Worm (Caenorhabditis elegans) whole organism, L1 larva: Measurements from ENCODE around the gene ints-9.

Experiments used
- C16A3.4 ChIP-seq: fragments of 150-350 bp; optimal IDR thresholded peaks from 2 replicates; lab custom pipeline; 2014; ENCODE audit warnings: missing biosample characterization, missing genetic modification characterization
- C34B4.2 ChIP-seq: sonication (generic microtip); optimal IDR thresholded peaks from 2 replicates; lab custom pipeline; 2017; ENCODE audit warnings: mild to moderate bottlenecking, missing genetic modification characterization, missing compliant biosample characterization
- alr-1 ChIP-seq: fragments of 200-800 bp; sonication (Bioruptor generic); optimal IDR thresholded peaks from 2 replicates; lab custom pipeline; 2018; ENCODE audit warnings: borderline replicate concordance, mild to moderate bottlenecking, missing genetic modification characterization, missing compliant biosample characterization
- aly-2 ChIP-seq: fragments of 150-350 bp; optimal IDR thresholded peaks from 2 replicates; lab custom pipeline; 2014; ENCODE audit warnings: missing biosample characterization, missing genetic modification characterization
- blmp-1 ChIP-seq: fragments of 150-350 bp; optimal IDR thresholded peaks from 2 replicates; lab custom pipeline; 2014; ENCODE audit warnings: missing biosample characterization, missing genetic modification characterization
- ceh-8 ChIP-seq: fragments of 200-800 bp; sonication (Bioruptor generic); optimal IDR thresholded peaks from 2 replicates; lab custom pipeline; 2018; ENCODE audit warnings: mild to moderate bottlenecking, missing genetic modification characterization, moderate library complexity, missing compliant biosample characterization
- ceh-82 ChIP-seq, 3 experiments: fragments of 150-350 bp in 1 of 3; sonication (generic microtip) in 2 of 3; optimal IDR thresholded peaks; 2 replicates each; lab custom pipeline; 2014 to 2017; ENCODE audit warnings: missing biosample characterization in 3 of 3, missing genetic modification characterization in 3 of 3
- ceh-88 ChIP-seq: fragments of 200-800 bp; sonication (Bioruptor generic); IDR thresholded peaks from 2 replicates; pipeline ENCODE4 v1.3.6; 2022; ENCODE audit warnings: missing genetic modification characterization, missing compliant biosample characterization
- dpl-1 ChIP-seq, 3 experiments: fragments of 150-350 bp in 2 of 3; sonication (generic microtip) in 1 of 3; optimal IDR thresholded peaks; 2 replicates each; lab custom pipeline; 2014 to 2017; ENCODE audit warnings: missing biosample characterization in 3 of 3, missing genetic modification characterization in 3 of 3, missing genetic modification reagents in 3 of 3
- dsc-1 ChIP-seq: sonication (generic microtip); optimal IDR thresholded peaks from 2 replicates; lab custom pipeline; 2016; ENCODE audit warnings: mild to moderate bottlenecking, missing genetic modification characterization, missing compliant biosample characterization
- efl-1 ChIP-seq, 4 experiments: fragments of 150-350 bp; optimal IDR thresholded peaks in 3 of 4; peaks in 1 of 4; 1 replicate in 1 of 4; 2 replicates in 3 of 4; lab custom pipeline; 2014; ENCODE audit warnings: missing biosample characterization in 2 of 4, missing genetic modification characterization in 2 of 4, missing genetic modification reagents in 2 of 4
- efl-3 ChIP-seq: fragments of 200-800 bp; sonication (Bioruptor generic); optimal IDR thresholded peaks from 2 replicates; lab custom pipeline; 2018; ENCODE audit warnings: mild to moderate bottlenecking, missing genetic modification characterization, missing compliant biosample characterization
- elt-2 ChIP-seq: sonication (generic microtip); optimal IDR thresholded peaks from 2 replicates; lab custom pipeline; 2016; ENCODE audit warnings: missing genetic modification characterization, mild to moderate bottlenecking, inconsistent platforms, missing compliant biosample characterization, missing genetic modification reagents
- elt-3 ChIP-seq, 6 experiments: fragments of 150-350 bp in 1 of 6; sonication (generic microtip); optimal IDR thresholded peaks; 2 replicates each; lab custom pipeline; 2017 to 2018; ENCODE audit warnings: missing biosample characterization in 6 of 6, missing genetic modification characterization in 6 of 6, inconsistent platforms in 1 of 6
- ets-5 ChIP-seq: fragments of 200-800 bp; sonication (Bioruptor generic); IDR thresholded peaks from 2 replicates; pipeline ENCODE4 v1.3.6; 2022; ENCODE audit warnings: missing genetic modification characterization, missing compliant biosample characterization
- fkh-10 ChIP-seq: sonication (generic microtip); optimal IDR thresholded peaks from 2 replicates; lab custom pipeline; 2017; ENCODE audit warnings: missing biosample characterization, missing genetic modification reagents, missing genetic modification characterization
- fos-1 ChIP-seq: fragments of 150-350 bp; optimal IDR thresholded peaks from 2 replicates; lab custom pipeline; 2014; ENCODE audit warnings: missing biosample characterization, missing genetic modification characterization
- irx-1 ChIP-seq: sonication (generic microtip); optimal IDR thresholded peaks from 2 replicates; lab custom pipeline; 2016; ENCODE audit warnings: missing genetic modification characterization, missing compliant biosample characterization
- jun-1 ChIP-seq: fragments of 150-350 bp; optimal IDR thresholded peaks from 2 replicates; lab custom pipeline; 2014; ENCODE audit warnings: missing biosample characterization, missing genetic modification reagents, missing genetic modification characterization
- lin-14 ChIP-seq: fragments of 200-800 bp; sonication (Bioruptor generic); optimal IDR thresholded peaks from 2 replicates; lab custom pipeline; 2018; ENCODE audit warnings: mild to moderate bottlenecking, missing genetic modification characterization, moderate library complexity, missing compliant biosample characterization
- lin-15B ChIP-seq: fragments of 150-350 bp; sonication (generic microtip); optimal IDR thresholded peaks from 3 replicates; lab custom pipeline; 2014; ENCODE audit warnings: missing biosample characterization, missing genetic modification characterization
- lin-35 ChIP-seq, 2 experiments: fragments of 150-350 bp; optimal IDR thresholded peaks; 2 replicates each; lab custom pipeline; 2014; ENCODE audit warnings: missing biosample characterization in 2 of 2, missing genetic modification characterization in 2 of 2, missing genetic modification reagents in 2 of 2
- lin-39 ChIP-seq: fragments of 150-350 bp; optimal IDR thresholded peaks from 2 replicates; lab custom pipeline; 2014; ENCODE audit warnings: missing biosample characterization, missing genetic modification reagents, missing genetic modification characterization
- lsy-2 ChIP-seq, 2 experiments: fragments of 150-350 bp; optimal IDR thresholded peaks; 2 replicates each; lab custom pipeline; 2014; ENCODE audit warnings: missing biosample characterization in 2 of 2, missing genetic modification characterization in 2 of 2
- mab-9 ChIP-seq: fragments of 200-800 bp; sonication (Bioruptor generic); IDR thresholded peaks from 2 replicates; pipeline ENCODE4 v1.3.6; 2022; ENCODE audit warnings: missing genetic modification reagents, missing genetic modification characterization, missing compliant biosample characterization
- mdl-1 ChIP-seq, 2 experiments: fragments of 150-350 bp; optimal IDR thresholded peaks; 2 replicates each; lab custom pipeline; 2014 to 2017; ENCODE audit warnings: missing biosample characterization in 2 of 2, missing genetic modification characterization in 2 of 2, inconsistent platforms in 1 of 2
- mep-1 ChIP-seq: fragments of 150-350 bp; optimal IDR thresholded peaks from 2 replicates; lab custom pipeline; 2014; ENCODE audit warnings: missing biosample characterization, missing genetic modification characterization
- nhr-12 ChIP-seq: sonication (generic microtip); optimal IDR thresholded peaks from 2 replicates; lab custom pipeline; 2017; ENCODE audit warnings: missing biosample characterization, missing genetic modification characterization
- nhr-19 ChIP-seq: fragments of 200-800 bp; sonication (Bioruptor generic); conservative IDR thresholded peaks from 2 replicates; pipeline ENCODE4 v1.3.6; 2022; ENCODE audit warnings: missing genetic modification characterization, missing compliant biosample characterization
- nhr-20 ChIP-seq: sonication (generic microtip); optimal IDR thresholded peaks from 2 replicates; lab custom pipeline; 2016; ENCODE audit warnings: mild to moderate bottlenecking, missing genetic modification characterization, missing compliant biosample characterization
- nhr-237 ChIP-seq: fragments of 150-350 bp; optimal IDR thresholded peaks from 2 replicates; lab custom pipeline; 2014; ENCODE audit warnings: missing biosample characterization, missing genetic modification characterization
- nhr-28 ChIP-seq: fragments of 150-350 bp; optimal IDR thresholded peaks from 2 replicates; lab custom pipeline; 2014; ENCODE audit warnings: missing biosample characterization, missing genetic modification characterization
- nhr-47 ChIP-seq: sonication (generic microtip); optimal IDR thresholded peaks from 2 replicates; lab custom pipeline; 2016; ENCODE audit warnings: mild to moderate bottlenecking, missing genetic modification characterization, moderate library complexity, missing compliant biosample characterization
- nhr-71 ChIP-seq: sonication (generic microtip); optimal IDR thresholded peaks from 2 replicates; lab custom pipeline; 2016; ENCODE audit warnings: mild to moderate bottlenecking, missing genetic modification characterization, moderate library complexity, missing compliant biosample characterization
- nhr-77 ChIP-seq: fragments of 150-350 bp; optimal IDR thresholded peaks from 2 replicates; lab custom pipeline; 2014; ENCODE audit warnings: missing biosample characterization, missing genetic modification characterization
- nhr-84 ChIP-seq: sonication (generic microtip); optimal IDR thresholded peaks from 2 replicates; lab custom pipeline; 2017; ENCODE audit warnings: missing biosample characterization, missing genetic modification characterization
- nhr-85 ChIP-seq: sonication (generic microtip); peaks from one replicate; lab custom pipeline; 2016; ENCODE audit warnings: missing genetic modification characterization, inconsistent platforms, missing compliant biosample characterization
- rnt-1 ChIP-seq: sonication (generic microtip); optimal IDR thresholded peaks from 2 replicates; lab custom pipeline; 2016; ENCODE audit warnings: mild to moderate bottlenecking, missing genetic modification characterization, moderate library complexity, missing compliant biosample characterization
- skn-1 ChIP-seq: fragments of 150-350 bp; optimal IDR thresholded peaks from 2 replicates; lab custom pipeline; 2014; ENCODE audit warnings: missing biosample characterization, missing genetic modification characterization
- snpc-4 ChIP-seq: fragments of 150-350 bp; optimal IDR thresholded peaks from 2 replicates; lab custom pipeline; 2014; ENCODE audit warnings: missing biosample characterization, missing genetic modification characterization
- snu-23 ChIP-seq: sonication (generic microtip); optimal IDR thresholded peaks from 2 replicates; lab custom pipeline; 2016; ENCODE audit warnings: missing genetic modification characterization, missing compliant biosample characterization
- swsn-7 ChIP-seq: sonication (generic microtip); optimal IDR thresholded peaks from 2 replicates; lab custom pipeline; 2016; ENCODE audit warnings: missing genetic modification characterization, missing compliant biosample characterization
- tbx-2 ChIP-seq: sonication (generic microtip); optimal IDR thresholded peaks from 2 replicates; lab custom pipeline; 2016; ENCODE audit warnings: missing genetic modification characterization, missing compliant biosample characterization
- unc-30 ChIP-seq: sonication (generic microtip); optimal IDR thresholded peaks from 2 replicates; lab custom pipeline; 2017; ENCODE audit warnings: missing biosample characterization, missing genetic modification characterization
- unc-86 ChIP-seq: sonication (generic microtip); optimal IDR thresholded peaks from 2 replicates; lab custom pipeline; 2016; ENCODE audit warnings: missing genetic modification characterization, missing compliant biosample characterization
- unc-98 ChIP-seq: fragments of 200-800 bp; sonication (Bioruptor generic); IDR thresholded peaks from 2 replicates; pipeline ENCODE4 v1.3.6; 2022; ENCODE audit warnings: missing genetic modification characterization, missing compliant biosample characterization
- xbp-1 ChIP-seq: sonication (generic microtip); optimal IDR thresholded peaks from 2 replicates; lab custom pipeline; 2016; ENCODE audit warnings: missing genetic modification characterization, missing compliant biosample characterization
- ztf-11 ChIP-seq, 2 experiments: sonication (generic microtip); optimal IDR thresholded peaks; 2 replicates each; lab custom pipeline; 2016 to 2017; ENCODE audit warnings: missing genetic modification characterization in 2 of 2, missing biosample characterization in 1 of 2, missing compliant biosample characterization in 1 of 2
- ztf-4 ChIP-seq: fragments of 150-350 bp; optimal IDR thresholded peaks from 2 replicates; lab custom pipeline; 2014; ENCODE audit warnings: missing biosample characterization, missing genetic modification characterization

Gene ints-9

DNA sequence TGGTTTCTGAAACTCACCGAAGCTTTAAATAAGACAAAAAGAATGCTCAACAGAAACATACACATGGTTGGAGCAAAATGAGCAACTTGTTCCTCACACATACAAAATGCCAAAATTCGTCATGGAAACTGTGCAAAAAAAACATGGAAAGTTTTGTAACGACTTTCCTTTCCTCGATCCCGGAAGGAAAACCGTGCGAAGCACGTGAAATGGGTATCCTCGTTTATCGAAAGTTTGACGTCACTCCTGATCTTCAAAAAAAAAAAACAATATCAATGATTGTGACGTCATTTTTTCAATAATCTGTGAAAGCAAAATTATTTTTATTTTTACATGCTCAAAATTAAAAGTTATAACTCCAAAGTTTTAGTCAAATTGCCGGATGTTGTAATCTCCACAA is 5.3 kb upstream of the ints-9 start, which contains the start of gene clec-212:
TSS of gene clec-212 (minus strand) at position 101 of the 400 bp plus-strand sequence.
- TF ChIP-seq ztf-11 (tag; optimal IDR thresholded peaks at IDR 0.05; lab: Kevin White, UChicago), result no peak

DNA sequence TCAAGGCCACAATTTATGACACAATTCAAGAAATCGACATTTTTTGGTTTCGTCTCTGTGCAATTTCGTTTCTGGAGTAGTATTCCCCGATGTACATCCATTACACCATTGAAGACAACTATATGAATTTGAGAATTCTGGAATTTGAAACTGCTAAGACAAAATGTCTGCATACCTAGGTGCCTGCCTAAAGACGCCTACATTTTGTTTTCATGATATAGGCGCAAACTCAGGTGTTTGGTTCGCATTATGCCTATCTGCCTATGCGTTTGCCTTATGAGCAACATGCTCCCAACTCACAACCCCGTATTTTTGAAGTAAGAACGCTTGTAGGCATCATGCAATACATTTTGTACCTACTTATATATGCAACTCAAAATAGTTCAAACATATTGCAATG is 4.6 kb upstream of the ints-9 start, which contains the start of gene F19F10.14:
TSS of gene F19F10.14 (minus strand) at position 101 of the 400 bp plus-strand sequence.
- TF ChIP-seq mab-9 (no peak), nhr-20 (tag; lab: Kevin White, UChicago) (no peak), fkh-10 (no peak), lin-14 (GFP tag; lab: Kevin White, UChicago) (no peak), irx-1 (tag; lab: Kevin White, UChicago) (no peak), nhr-12 (no peak), tbx-2 (tag; lab: Kevin White, UChicago) (no peak), alr-1 (tag; lab: Kevin White, UChicago) (no peak), ets-5 (GFP tag; lab: Robert Waterston, UW) (no peak), C34B4.2 (tag; lab: Kevin White, UChicago) (no peak), nhr-84 (tag; lab: Kevin White, UChicago) (no peak), efl-3 (no peak), rnt-1 (tag; lab: Kevin White, UChicago) (no peak), elt-3 (tag; optimal IDR thresholded peaks at IDR 0.05; lab: Kevin White, UChicago) (no peak)

DNA sequence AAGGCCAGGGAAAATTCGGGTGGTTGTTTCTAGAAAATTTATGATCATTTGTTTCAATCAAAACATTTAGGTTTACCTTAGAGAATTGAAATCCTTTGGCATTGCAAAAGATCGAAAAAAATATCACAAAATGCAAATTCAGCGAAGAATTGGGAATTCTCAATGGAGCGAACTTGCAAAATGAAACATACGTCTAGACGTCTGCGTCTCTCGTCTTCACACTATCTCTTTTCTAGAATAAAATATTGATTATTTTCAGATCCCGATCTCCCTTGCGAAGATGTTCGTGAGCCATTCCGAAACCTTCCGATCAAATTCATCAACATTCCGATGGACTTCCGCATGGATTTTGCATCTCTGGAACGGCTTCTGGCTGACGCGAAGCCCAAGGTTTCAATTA is 4.8 kb downstream of the ints-9 start, which contains the start of gene ets-6:
TSS of gene ets-6 (minus strand) at position 169 of the 400 bp plus-strand sequence.
- no peak for TF ChIP-seq mdl-1 (tag; optimal IDR thresholded peaks at IDR 0.05; lab: Kevin White, UChicago)
- TF ChIP-seq unc-86 (tag; lab: Kevin White, UChicago), result peak; percentile 43
- peak; percentile 75 to 77 for TF ChIP-seq efl-1 (optimal IDR thresholded peaks at IDR 0.05; lab: Kevin White, UChicago)
- peak; percentile 67 to 96 for TF ChIP-seq efl-1 (GFP tag; optimal IDR thresholded peaks at IDR 0.05 in 1 of 2; lab: Kevin White, UChicago)
- TF ChIP-seq snu-23 (GFP tag; lab: Kevin White, UChicago), result peak; percentile 74
- TF ChIP-seq jun-1 (tag; lab: Kevin White, UChicago), result peak; percentile 49
- TF ChIP-seq rnt-1 (tag; lab: Kevin White, UChicago), result peak; percentile 54
- TF ChIP-seq nhr-85 (tag; lab: Kevin White, UChicago), result peak; percentile 82
- peak; percentile 55 for TF ChIP-seq xbp-1 (tag; lab: Kevin White, UChicago)
- TF ChIP-seq snpc-4 (tag; lab: Kevin White, UChicago), result peak; percentile 21
- TF ChIP-seq dsc-1 (tag; lab: Kevin White, UChicago), result peak; percentile 44
- TF ChIP-seq dpl-1 (GFP tag; optimal IDR thresholded peaks at IDR 0.05; lab: Kevin White, UChicago), result peak; percentile 39 to 65 (median 58)
- TF ChIP-seq nhr-20 (tag; lab: Kevin White, UChicago), result peak; percentile 65
- TF ChIP-seq nhr-71 (tag; lab: Kevin White, UChicago), result peak; percentile 76
- TF ChIP-seq lin-15B (tag; lab: Kevin White, UChicago), result peak; percentile 2
- peak; percentile 62 for TF ChIP-seq swsn-7 (tag; lab: Kevin White, UChicago)
- TF ChIP-seq mep-1 (tag; lab: Kevin White, UChicago), result peak; percentile 72
- no peak for TF ChIP-seq unc-98 (GFP tag; lab: Robert Waterston, UW)
- peak; percentile 70 for TF ChIP-seq nhr-47 (tag; lab: Kevin White, UChicago)
- peak in 2 of 6 experiments; percentile 12 to 34 for TF ChIP-seq elt-3 (tag; optimal IDR thresholded peaks at IDR 0.05; lab: Kevin White, UChicago)
- peak; percentile 58 to 79 for TF ChIP-seq lin-35 (GFP tag; optimal IDR thresholded peaks at IDR 0.05; lab: Kevin White, UChicago)
- TF ChIP-seq ceh-82 (tag; optimal IDR thresholded peaks at IDR 0.05; lab: Kevin White, UChicago), result peak in 2 of 3 experiments; percentile 26 to 27
- no peak for TF ChIP-seq lin-14 (GFP tag; lab: Kevin White, UChicago)
- TF ChIP-seq ztf-4 (tag; lab: Kevin White, UChicago), result no peak
- peak; percentile 60 for TF ChIP-seq nhr-77
- peak; percentile 25 for TF ChIP-seq lin-39 (tag; lab: Kevin White, UChicago)
- TF ChIP-seq nhr-237 (tag; lab: Kevin White, UChicago), result no peak
- TF ChIP-seq ceh-8 (GFP tag; lab: Kevin White, UChicago), result no peak
- TF ChIP-seq fos-1, result peak; percentile 37
- TF ChIP-seq nhr-19 (GFP tag; lab: Robert Waterston, UW), result peak; percentile 54
- TF ChIP-seq skn-1 (tag; lab: Kevin White, UChicago), result peak; percentile 25
- TF ChIP-seq tbx-2 (tag; lab: Kevin White, UChicago), result peak; percentile 54
- peak; percentile 27 for TF ChIP-seq C16A3.4 (tag; lab: Kevin White, UChicago)
- no peak for TF ChIP-seq ceh-88 (GFP tag; lab: Robert Waterston, UW)
- TF ChIP-seq lsy-2 (tag; optimal IDR thresholded peaks at IDR 0.05; lab: Kevin White, UChicago), result peak; percentile 66 to 77
- TF ChIP-seq nhr-28, result no peak
- no peak for TF ChIP-seq unc-30 (tag; lab: Kevin White, UChicago)
- TF ChIP-seq aly-2 (tag; lab: Kevin White, UChicago), result no peak
- TF ChIP-seq blmp-1 (tag; lab: Kevin White, UChicago), result peak; percentile 20
- TF ChIP-seq elt-2 (tag; lab: Kevin White, UChicago), result no peak
